Fruit fly (Drosophila melanogaster) whole organism, pupa: ENCODE measurements around the gene CG13685.

Source experiments
- CG10348 ChIP-seq: fragments of 200-800 bp; sonication (Bioruptor generic); IDR thresholded peaks from 2 replicates; pipeline ENCODE4 v1.3.6; 2022; ENCODE audit warnings: missing biosample characterization, missing genetic modification characterization
- CG12605 ChIP-seq: fragments of 200-800 bp; sonication (Bioruptor generic); IDR thresholded peaks from 2 replicates; pipeline ENCODE4 v1.3.6; 2022; ENCODE audit warnings: missing biosample characterization, missing genetic modification characterization
- CG13204 ChIP-seq: fragments of 200-800 bp; sonication (Bioruptor generic); optimal IDR thresholded peaks from 2 replicates; lab custom pipeline; 2018; ENCODE audit warnings: missing biosample characterization, mild to moderate bottlenecking, missing genetic modification characterization, moderate library complexity
- CG14655 ChIP-seq: fragments of 200-800 bp; sonication (Bioruptor generic); optimal IDR thresholded peaks from 3 replicates; lab custom pipeline; 2017; ENCODE audit warnings: mild to moderate bottlenecking, missing biosample characterization, missing genetic modification reagents, missing genetic modification characterization
- CG15710 ChIP-seq: fragments of 200-800 bp; sonication (Bioruptor generic); optimal IDR thresholded peaks from 2 replicates; lab custom pipeline; 2018; ENCODE audit warnings: missing biosample characterization, mild to moderate bottlenecking, missing genetic modification characterization, moderate library complexity
- CG17806 ChIP-seq: fragments of 200-800 bp; sonication (Bioruptor generic); optimal IDR thresholded peaks from 2 replicates; lab custom pipeline; 2018; ENCODE audit warnings: missing biosample characterization, mild to moderate bottlenecking, missing genetic modification characterization, moderate library complexity
- CG32121 ChIP-seq: fragments of 200-800 bp; sonication (Bioruptor generic); IDR thresholded peaks from 2 replicates; pipeline ENCODE4 v1.3.6; 2022; ENCODE audit warnings: missing biosample characterization, missing genetic modification characterization
- CG34367 ChIP-seq: fragments of 200-800 bp; sonication (Bioruptor generic); optimal IDR thresholded peaks from 2 replicates; lab custom pipeline; 2018; ENCODE audit warnings: missing biosample characterization, mild to moderate bottlenecking, missing genetic modification characterization
- CG4496 ChIP-seq: fragments of 200-800 bp; sonication (Bioruptor generic); IDR thresholded peaks from 3 replicates; pipeline ENCODE4 v1.3.6; 2022; ENCODE audit warnings: missing biosample characterization, missing genetic modification characterization
- CG8159 ChIP-seq: fragments of 200-800 bp; sonication (Bioruptor generic); optimal IDR thresholded peaks from 3 replicates; lab custom pipeline; 2018; ENCODE audit warnings: missing biosample characterization, mild to moderate bottlenecking, missing genetic modification characterization, moderate library complexity
- CG8301 ChIP-seq: fragments of 200-800 bp; sonication (Bioruptor generic); optimal IDR thresholded peaks from 2 replicates; lab custom pipeline; 2018; ENCODE audit warnings: missing biosample characterization, mild to moderate bottlenecking, missing genetic modification characterization
- CG9948 ChIP-seq: fragments of 200-800 bp; sonication (Bioruptor generic); optimal IDR thresholded peaks from 2 replicates; lab custom pipeline; 2018; ENCODE audit warnings: missing biosample characterization, mild to moderate bottlenecking, missing genetic modification characterization, moderate library complexity
- D1 ChIP-seq: fragments of 200-800 bp; sonication (Bioruptor generic); optimal IDR thresholded peaks from 2 replicates; lab custom pipeline; 2018; ENCODE audit warnings: missing biosample characterization, mild to moderate bottlenecking, missing genetic modification characterization, moderate library complexity
- EcR ChIP-seq: fragments of 200-800 bp; sonication (Bioruptor generic); optimal IDR thresholded peaks from 3 replicates; lab custom pipeline; 2019; ENCODE audit warnings: missing biosample characterization, missing genetic modification characterization, mild to moderate bottlenecking, moderate library complexity, missing genetic modification reagents
- Ets98B ChIP-seq: fragments of 200-800 bp; sonication (Bioruptor generic); IDR thresholded peaks from 2 replicates; pipeline ENCODE4 v1.3.6; 2022; ENCODE audit warnings: missing biosample characterization, missing genetic modification characterization
- Pif1A ChIP-seq: fragments of 200-800 bp; sonication (Bioruptor generic); optimal IDR thresholded peaks from 3 replicates; lab custom pipeline; 2016; ENCODE audit warnings: missing biosample characterization, missing genetic modification characterization
- Pif1B ChIP-seq: fragments of 200-800 bp; sonication (Bioruptor generic); optimal IDR thresholded peaks from 3 replicates; lab custom pipeline; 2016; ENCODE audit warnings: missing biosample characterization, missing genetic modification characterization
- Snoo ChIP-seq: fragments of 200-800 bp; sonication (Bioruptor generic); optimal IDR thresholded peaks from 3 replicates; lab custom pipeline; 2017; ENCODE audit warnings: missing biosample characterization, mild to moderate bottlenecking, missing genetic modification characterization, inconsistent platforms
- fd96Ca ChIP-seq: fragments of 200-800 bp; sonication (Bioruptor generic); IDR thresholded peaks from 3 replicates; pipeline ENCODE4 v1.3.6; 2022; ENCODE audit warnings: missing biosample characterization, missing genetic modification characterization
- gl ChIP-seq: fragments of 200-800 bp; sonication (Bioruptor generic); optimal IDR thresholded peaks from 2 replicates; lab custom pipeline; 2018; ENCODE audit warnings: missing biosample characterization, mild to moderate bottlenecking, missing genetic modification characterization
- rn ChIP-seq: fragments of 200-800 bp; sonication (Bioruptor generic); IDR thresholded peaks from 2 replicates; pipeline ENCODE4 v1.3.6; 2022; ENCODE audit warnings: missing biosample characterization, missing genetic modification characterization

Gene CG13685

DNA sequence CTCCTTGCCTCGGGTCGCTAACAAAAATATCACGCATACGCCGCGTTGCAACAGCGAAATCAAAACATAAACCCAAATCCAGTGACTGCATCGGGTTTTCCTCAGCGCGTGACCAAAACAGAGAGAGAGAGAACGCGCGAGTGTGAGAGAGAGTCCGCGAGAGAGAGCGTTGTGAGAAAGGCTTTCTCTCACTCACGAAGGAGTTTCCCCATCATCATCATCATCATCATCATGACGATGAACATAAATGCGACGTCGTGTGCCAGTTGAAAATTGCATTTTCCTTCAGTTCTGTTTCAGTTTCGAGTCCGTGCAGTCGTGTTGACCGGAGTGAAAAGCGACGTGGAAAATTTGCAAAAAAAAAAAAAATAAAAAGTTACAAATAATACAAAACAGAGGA, at the start of gene CG13685:
CG13685 (plus strand) TSS at position 301 of the 400 bp plus-strand sequence.
- TF ChIP-seq CG8301 (tag; lab: Kevin White, UChicago), result no peak
- TF ChIP-seq CG4496 (GFP tag; lab: Robert Waterston, UW), result peak; percentile 46; the same call in 1 of the 3 replicates

DNA sequence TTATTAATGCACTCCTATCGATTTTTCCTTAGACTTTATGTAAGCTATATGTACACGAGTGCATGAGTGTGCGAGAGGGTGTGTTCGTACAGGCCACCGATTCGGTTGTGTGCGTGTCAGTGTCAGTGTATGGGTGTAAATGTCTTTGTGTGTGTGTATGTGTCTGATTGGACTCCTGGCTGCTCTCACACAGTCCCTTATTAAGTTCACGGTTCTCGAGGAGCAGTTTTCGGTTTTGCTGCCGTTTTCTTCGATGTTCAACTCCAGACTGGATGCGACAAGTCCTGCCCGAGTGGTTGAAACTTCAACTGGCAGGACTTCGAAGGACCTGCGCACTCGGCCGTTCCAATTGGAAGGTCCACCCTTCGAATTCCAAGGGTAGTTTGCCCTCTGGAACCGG, 33.8 kb upstream of the CG13685 start:
- TF ChIP-seq rn (GFP tag; lab: Robert Waterston, UW), result no peak
- no peak for TF ChIP-seq Ets98B
- TF ChIP-seq Pif1B (GFP tag; lab: Kevin White, UChicago), result no peak
- no peak for TF ChIP-seq CG12605 (GFP tag; lab: Robert Waterston, UW)
- no peak for TF ChIP-seq CG32121 (GFP tag; lab: Robert Waterston, UW)
- TF ChIP-seq CG15710 (tag; lab: Kevin White, UChicago), result no peak
- TF ChIP-seq CG4496 (GFP tag; lab: Robert Waterston, UW), result no peak
- no peak for TF ChIP-seq CG17806 (tag; lab: Kevin White, UChicago)
- no peak for TF ChIP-seq CG8301 (tag; lab: Kevin White, UChicago)
- TF ChIP-seq D1 (tag; lab: Kevin White, UChicago), result no peak
- no peak for TF ChIP-seq CG10348 (GFP tag; lab: Robert Waterston, UW)
- TF ChIP-seq CG9948, result no peak

DNA sequence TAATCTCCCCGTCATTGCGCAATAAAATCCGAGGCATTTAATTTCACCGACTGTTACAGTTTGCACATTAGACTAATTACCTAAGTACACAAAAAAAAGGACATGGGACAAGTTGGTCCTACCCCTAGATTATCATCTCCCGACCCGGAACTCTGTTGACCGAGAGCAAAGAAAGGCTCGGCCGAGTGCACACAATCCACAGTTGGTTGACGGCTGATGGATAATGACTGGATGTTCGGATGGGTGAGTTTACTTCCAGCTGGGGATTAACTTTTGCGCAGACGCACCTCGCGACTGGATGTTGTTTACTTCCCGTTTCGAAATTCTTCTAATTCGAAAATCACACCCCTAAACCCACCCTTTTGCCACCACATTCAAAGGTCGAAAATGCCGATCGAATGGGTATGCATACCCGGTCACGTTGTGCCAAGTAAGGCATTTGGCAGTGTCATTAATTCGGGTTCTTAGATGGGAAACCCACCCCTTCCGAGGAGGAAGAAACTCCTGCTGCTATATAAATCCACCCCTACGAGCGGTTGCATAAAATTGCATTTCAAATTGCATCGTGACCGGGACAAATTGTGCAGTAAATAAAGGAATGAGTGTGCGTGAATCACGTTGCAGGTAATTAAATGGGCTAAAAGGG, 32.7 kb upstream of the CG13685 start:
- TF ChIP-seq D1 (tag; lab: Kevin White, UChicago) (no peak), CG17806 (tag; lab: Kevin White, UChicago) (no peak), CG12605 (GFP tag; lab: Robert Waterston, UW) (peak; percentile 82), CG9948 (no peak), CG32121 (GFP tag; lab: Robert Waterston, UW) (no peak), CG8159 (tag; lab: Kevin White, UChicago) (no peak), EcR (GFP tag; lab: Kevin White, UChicago) (no peak)

DNA sequence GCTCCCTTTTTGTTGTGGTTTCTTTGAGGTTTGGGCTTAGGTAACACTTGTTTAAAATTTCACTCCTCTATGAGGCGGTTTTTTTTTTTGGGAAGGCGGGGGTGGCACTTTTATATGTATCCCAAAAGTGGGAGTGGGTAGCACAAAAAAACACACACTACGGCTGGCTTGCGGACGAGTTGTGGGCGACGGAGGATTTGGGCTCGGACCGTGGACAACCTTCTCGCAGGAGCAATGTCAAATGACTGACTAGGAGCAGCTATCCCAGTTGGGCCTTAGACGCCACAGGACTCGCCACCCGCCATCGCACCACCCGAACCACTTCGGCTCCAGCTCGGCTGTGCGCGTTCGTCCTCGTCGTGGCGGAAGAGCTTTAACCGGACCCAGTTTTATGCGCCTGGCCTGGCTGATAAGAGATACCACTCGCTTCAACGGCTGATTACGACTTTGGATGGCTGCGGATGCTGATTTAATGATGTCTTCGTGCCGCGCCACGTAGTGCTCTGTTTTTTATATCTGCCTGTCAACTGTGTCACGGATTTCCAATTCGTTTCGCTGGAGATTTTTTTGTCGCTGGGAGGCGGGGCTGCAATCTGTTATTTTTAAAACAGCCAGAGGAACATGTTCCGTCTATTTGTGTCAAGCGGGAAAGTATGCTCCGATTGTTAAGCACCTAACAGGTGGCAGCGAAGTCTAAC, 29.1 kb upstream of the CG13685 start, which contains the start of gene Ank2:
Ank2 (minus strand) TSS at position 533 of the 698 bp plus-strand sequence.
- TF ChIP-seq CG34367 (tag; lab: Kevin White, UChicago), result no peak

DNA sequence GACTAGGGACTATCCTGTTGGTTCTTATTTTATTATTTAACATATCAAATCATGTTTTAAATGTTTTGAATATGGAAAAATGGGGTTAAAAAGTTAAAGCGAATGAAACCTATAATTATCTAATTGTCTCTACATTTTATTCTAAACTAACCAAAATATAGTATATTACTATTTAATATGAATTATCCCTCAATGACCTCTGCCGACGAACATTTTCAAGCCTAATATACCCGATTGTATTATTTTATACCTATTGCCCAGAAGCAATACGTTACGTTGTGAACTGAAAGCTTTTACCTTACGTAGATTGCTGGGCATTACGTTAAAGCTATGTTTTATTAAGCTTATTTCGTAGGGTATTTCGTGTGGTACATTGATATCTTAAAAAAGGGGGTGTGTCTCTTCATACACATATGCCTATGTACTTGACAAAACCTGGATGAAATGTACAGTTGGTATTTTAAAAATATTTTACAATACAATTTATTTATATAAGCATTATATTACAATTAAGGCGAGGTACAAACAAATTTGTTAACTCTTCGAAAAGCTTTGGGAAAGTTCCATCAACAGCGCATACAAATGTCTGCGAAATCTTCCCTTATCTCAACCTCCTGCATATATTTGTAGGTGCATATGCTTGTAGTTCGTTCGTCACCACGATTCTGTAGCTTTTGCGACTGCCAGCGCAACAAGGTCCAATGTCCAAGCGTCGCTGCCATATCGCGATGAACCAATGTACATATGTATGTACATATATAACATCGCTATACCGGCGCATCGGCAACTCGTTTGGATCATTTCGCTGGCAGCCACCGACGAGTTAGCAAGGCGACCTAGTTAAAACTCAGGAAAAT, 28.4 kb upstream of the CG13685 start, which contains the start of gene Mcad:
Mcad (plus strand) TSS at position 790 of the 857 bp plus-strand sequence.
- TF ChIP-seq Pif1B (GFP tag; lab: Kevin White, UChicago) (peak; percentile 97), gl (tag; lab: Kevin White, UChicago) (peak; percentile 93), CG8301 (tag; lab: Kevin White, UChicago) (peak; percentile 96), CG32121 (GFP tag; lab: Robert Waterston, UW) (peak; percentile 94), CG12605 (GFP tag; lab: Robert Waterston, UW) (peak; percentile 89), CG15710 (tag; lab: Kevin White, UChicago) (peak; percentile 96), CG8159 (tag; lab: Kevin White, UChicago) (peak; percentile 96), CG34367 (tag; lab: Kevin White, UChicago) (peak; percentile 93), EcR (GFP tag; lab: Kevin White, UChicago) (peak; percentile 72), Snoo (peak; percentile 97), Ets98B (peak; percentile 88), CG14655 (GFP tag; lab: Kevin White, UChicago) (peak; percentile 98), CG17806 (tag; lab: Kevin White, UChicago) (peak; percentile 90), rn (GFP tag; lab: Robert Waterston, UW) (peak; percentile 82), D1 (tag; lab: Kevin White, UChicago) (peak; percentile 76), CG13204 (GFP tag; lab: Kevin White, UChicago) (peak; percentile 92), fd96Ca (peak; percentile 98), CG9948 (peak; percentile 93), CG4496 (GFP tag; lab: Robert Waterston, UW) (peak; percentile 94), CG10348 (GFP tag; lab: Robert Waterston, UW) (peak; percentile 82), Pif1A (GFP tag; lab: Kevin White, UChicago) (peak; percentile 96)

DNA sequence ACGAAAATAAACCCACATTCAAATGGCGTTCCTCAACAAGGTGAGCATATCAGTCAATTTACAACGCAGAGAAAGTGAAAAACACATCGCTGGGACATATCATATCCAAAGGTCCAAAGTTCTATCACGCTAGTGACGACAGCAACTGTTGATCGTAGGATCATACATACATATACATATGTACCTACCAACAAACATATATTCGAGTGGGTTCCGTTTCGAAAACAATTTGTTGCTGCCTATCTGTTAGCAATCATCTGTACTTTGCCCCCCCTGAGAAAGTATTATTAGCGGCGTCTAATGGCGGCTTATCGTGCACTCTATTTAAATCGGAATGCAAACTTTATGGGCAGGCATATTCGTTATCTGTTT, 27.7 kb upstream of the CG13685 start:
- TF ChIP-seq CG13204 (GFP tag; lab: Kevin White, UChicago) (no peak), Pif1B (GFP tag; lab: Kevin White, UChicago) (no peak), Pif1A (GFP tag; lab: Kevin White, UChicago) (no peak), gl (tag; lab: Kevin White, UChicago) (no peak), CG4496 (GFP tag; lab: Robert Waterston, UW) (no peak), CG12605 (GFP tag; lab: Robert Waterston, UW) (no peak), Ets98B (no peak), rn (GFP tag; lab: Robert Waterston, UW) (no peak)
